Worm (Caenorhabditis elegans) whole organism, late embryonic: ENCODE measurements around the gene C49C8.1.

Experiments
- pax-1 ChIP-seq: fragments of 150-350 bp; optimal IDR thresholded peaks from 2 replicates; lab custom pipeline; 2014; ENCODE audit warnings: missing biosample characterization, missing genetic modification characterization
- pqm-1 ChIP-seq: sonication (generic microtip); optimal IDR thresholded peaks from 2 replicates; lab custom pipeline; 2016; ENCODE audit warnings: missing genetic modification characterization, missing compliant biosample characterization
- unc-42 ChIP-seq: sonication (generic microtip); optimal IDR thresholded peaks from 2 replicates; lab custom pipeline; 2016; ENCODE audit warnings: missing genotype, missing genetic modification characterization, missing compliant biosample characterization

DNA sequence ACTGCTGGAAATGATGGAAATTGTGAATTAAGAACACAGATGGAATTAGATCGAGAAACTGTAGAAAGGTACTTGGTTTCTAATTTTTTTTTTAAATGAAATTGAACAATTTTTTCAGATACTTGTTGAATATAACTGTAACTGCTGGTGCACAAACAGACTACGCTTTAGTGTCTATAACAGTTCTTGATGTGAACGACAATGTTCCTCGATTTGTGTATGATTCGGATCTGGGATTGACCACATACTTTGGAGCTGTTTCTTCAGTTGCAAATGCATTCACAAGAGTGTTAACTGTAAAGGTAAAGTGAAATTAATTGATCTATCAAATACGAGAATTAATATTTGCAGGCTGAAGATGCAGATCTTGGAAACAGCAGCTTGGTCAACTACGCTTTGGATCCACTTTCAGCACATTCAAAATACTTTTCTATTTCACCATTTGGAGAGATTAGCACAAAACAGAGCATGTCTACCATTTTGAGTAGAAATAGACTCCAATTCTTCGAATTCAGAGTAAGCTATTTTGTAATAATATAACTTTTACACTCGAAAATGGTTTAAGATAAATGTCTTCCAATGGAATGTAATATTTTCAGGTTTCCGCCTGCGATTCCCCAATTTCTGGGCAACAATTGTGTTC, 19.5 kb downstream of the C49C8.1 start:
- no peak for TF ChIP-seq pqm-1 (tag; lab: Kevin White, UChicago)
- TF ChIP-seq pax-1 (tag; lab: Kevin White, UChicago): no peak
- no peak for TF ChIP-seq unc-42 (tag; lab: Kevin White, UChicago)
